Fruit fly (Drosophila melanogaster): ENCODE data around the gene U2af38.

The U2af38 gene

dm6 chr2L:283071-283482 lies 11.4 kb downstream of the U2af38 start, which contains the start of gene CG11601 (continued):
- TF ChIP-seq Adf1 (GFP tag; IDR thresholded peaks at IDR 0.05) (no peak), fru (optimal IDR thresholded peaks at IDR 0.05) (no peak), dm (GFP tag; optimal IDR thresholded peaks at IDR 0.05) (peak; percentile 14), CG15479 (GFP tag; optimal IDR thresholded peaks at IDR 0.05) (no peak), unpg (GFP tag; optimal IDR thresholded peaks at IDR 0.05) (no peak), zf30C (GFP tag; optimal IDR thresholded peaks at IDR 0.05) (no peak), CG1233 (GFP tag; optimal IDR thresholded peaks at IDR 0.05) (no peak), dmrt99B (tag; optimal IDR thresholded peaks at IDR 0.05) (no peak), Atf6 (GFP tag; IDR thresholded peaks at IDR 0.05) (peak; percentile 20; the same call in 1 of the 2 replicates), Doc2 (GFP tag; IDR thresholded peaks at IDR 0.05) (0 out of 2 replicates have a peak, but pooled peaks have one; percentile 25), Opbp (GFP tag; IDR thresholded peaks at IDR 0.05; ENCODE audit: partially characterized antibody) (no peak), h (optimal IDR thresholded peaks at IDR 0.05) (no peak), CG9817 (tag; optimal IDR thresholded peaks at IDR 0.05) (no peak), HmgZ (tag; optimal IDR thresholded peaks at IDR 0.05) (peak; percentile 55), ken (GFP tag; IDR thresholded peaks at IDR 0.05) (peak; percentile 63; the same call in 2 of the 3 replicates), CG15601 (tag; optimal IDR thresholded peaks at IDR 0.05) (peak; percentile 16), Atf3 (GFP tag; optimal IDR thresholded peaks at IDR 0.05) (no peak), CG12299 (tag; optimal IDR thresholded peaks at IDR 0.05) (no peak), ftz-f1 (GFP tag; optimal IDR thresholded peaks at IDR 0.05) (no peak), Side (GFP tag; optimal IDR thresholded peaks at IDR 0.05) (peak; percentile 10), MBD-R2 (GFP tag; IDR thresholded peaks at IDR 0.05) (peak; percentile 89), CG14710 (tag; optimal IDR thresholded peaks at IDR 0.05) (peak; percentile 37), CG13894 (tag; optimal IDR thresholded peaks at IDR 0.05) (peak; percentile 56), CG18764 (GFP tag; optimal IDR thresholded peaks at IDR 0.05) (peak; percentile 98), CG32772 (GFP tag; IDR thresholded peaks at IDR 0.05) (0 out of 2 replicates have a peak, but pooled peaks have one; percentile 22), CHES-1-like (GFP tag; optimal IDR thresholded peaks at IDR 0.05) (peak; percentile 2), salm (tag; optimal IDR thresholded peaks at IDR 0.05) (no peak), ind (GFP tag; optimal IDR thresholded peaks at IDR 0.05) (peak; percentile 18), onecut (GFP tag; IDR thresholded peaks at IDR 0.05) (peak; percentile 47), CG13287 (GFP tag; IDR thresholded peaks at IDR 0.05; ENCODE audit: partially characterized antibody) (peak; percentile 63), kni (GFP tag; optimal IDR thresholded peaks at IDR 0.05) (peak; percentile 24), sug (tag; optimal IDR thresholded peaks at IDR 0.05) (peak; percentile 39), CG12219 (GFP tag; optimal IDR thresholded peaks at IDR 0.05) (no peak), da (GFP tag; optimal IDR thresholded peaks at IDR 0.05) (no peak), kay (GFP tag; optimal IDR thresholded peaks at IDR 0.05) (peak; percentile 21), pros (GFP tag; optimal IDR thresholded peaks at IDR 0.05) (no peak), zen2 (GFP tag; IDR thresholded peaks at IDR 0.05; ENCODE audit: partially characterized antibody) (no peak), CG12236 (GFP tag; optimal IDR thresholded peaks at IDR 0.05) (no peak), dysf (GFP tag; IDR thresholded peaks at IDR 0.05) (peak; percentile 60), CG7963 (GFP tag; IDR thresholded peaks at IDR 0.05; ENCODE audit: partially characterized antibody) (no peak), Hmx (GFP tag; optimal IDR thresholded peaks at IDR 0.05) (no peak), ab (GFP tag; optimal IDR thresholded peaks at IDR 0.05) (no peak), trem (tag; optimal IDR thresholded peaks at IDR 0.05) (peak; percentile 8), CG10321 (GFP tag; IDR thresholded peaks at IDR 0.05) (no peak), gsb-n (tag; optimal IDR thresholded peaks at IDR 0.05) (no peak), kah (GFP tag; optimal IDR thresholded peaks at IDR 0.05) (no peak), BtbVII (GFP tag; optimal IDR thresholded peaks at IDR 0.05) (no peak), CG8388 (GFP tag; optimal IDR thresholded peaks at IDR 0.05) (no peak), oc (tag; optimal IDR thresholded peaks at IDR 0.05) (no peak), CG4328 (GFP tag; optimal IDR thresholded peaks at IDR 0.05) (no peak), ap (GFP tag; IDR thresholded peaks at IDR 0.05) (no peak), CG2875 (GFP tag; optimal IDR thresholded peaks at IDR 0.05) (no peak)
